Fruit fly (Drosophila melanogaster) whole organism: ENCODE results near the gene Ugt302E1.

Experiments used
- CG8478 ChIP-seq: fragments of >200 bp; optimal IDR thresholded peaks from 2 replicates; lab custom pipeline; 2018; ENCODE audit warnings: inconsistent platforms
- Dll ChIP-seq: fragments of >200 bp; optimal IDR thresholded peaks from 2 replicates; lab custom pipeline; 2017
- EcR ChIP-seq, 2 experiments: fragments of >200 bp; optimal IDR thresholded peaks; 2 replicates each; lab custom pipeline; 2017; ENCODE audit warnings: missing biosample characterization in 2 of 2, missing genetic modification characterization in 2 of 2, missing genetic modification reagents in 2 of 2
- usp ChIP-seq: fragments of >200 bp; optimal IDR thresholded peaks from 2 replicates; lab custom pipeline; 2017; ENCODE audit warnings: missing biosample characterization, missing genetic modification characterization, mixed read lengths

DNA sequence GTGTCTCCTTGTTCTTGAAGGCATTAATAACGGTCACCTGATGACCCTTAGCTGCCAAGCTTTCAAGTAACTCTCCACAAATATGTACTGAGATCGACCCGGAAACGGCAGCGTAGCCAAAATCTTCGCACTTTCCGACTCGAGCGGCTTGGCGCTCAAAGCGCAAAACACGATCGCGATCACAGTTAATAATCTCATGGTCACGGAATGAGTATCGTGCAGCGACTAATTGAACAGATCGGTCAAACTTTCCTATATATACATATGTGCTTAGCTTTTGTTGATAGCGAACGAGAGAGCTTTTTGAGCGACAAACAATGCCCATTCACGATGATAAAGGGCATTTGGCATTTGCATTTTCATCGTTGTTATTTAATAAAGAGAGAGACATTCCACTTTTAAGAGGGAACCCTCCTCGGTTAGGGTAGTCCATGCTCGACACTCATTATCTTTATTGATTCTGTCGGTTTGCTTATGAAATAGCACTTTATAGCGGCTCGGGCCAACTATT, 26.3 kb upstream of the Ugt302E1 start, which contains the start of gene Ugt35C1:
- TF ChIP-seq usp (GFP tag; lab: Kevin White, UChicago) (no peak), EcR (GFP tag; optimal IDR thresholded peaks at IDR 0.05; lab: Kevin White, UChicago) (no peak), Dll (no peak), CG8478 (lab: Kevin White, UChicago) (no peak)
